Worm (Caenorhabditis elegans) whole organism, late embryonic: Measurements from ENCODE around the gene grsp-2.

Source experiments
- C08G9.2 ChIP-seq: sonication (generic microtip); optimal IDR thresholded peaks from 2 replicates; lab custom pipeline; 2016; ENCODE audit warnings: mild to moderate bottlenecking, missing genetic modification characterization, moderate library complexity, missing compliant biosample characterization
- F13H6.1 ChIP-seq: sonication (generic microtip); optimal IDR thresholded peaks from 2 replicates; lab custom pipeline; 2016; ENCODE audit warnings: missing genetic modification characterization, missing compliant biosample characterization
- K09A11.1 ChIP-seq: sonication (generic microtip); optimal IDR thresholded peaks from 2 replicates; lab custom pipeline; 2017; ENCODE audit warnings: antibody characterized with exemption, mild to moderate bottlenecking, missing genetic modification characterization, missing compliant biosample characterization; ENCODE audit not compliant: insufficient read depth
- T23F11.4 ChIP-seq: fragments of 200-800 bp; sonication (Bioruptor generic); optimal IDR thresholded peaks from 2 replicates; lab custom pipeline; 2018; ENCODE audit warnings: mild to moderate bottlenecking, missing genetic modification characterization, missing compliant biosample characterization
- ama-1 ChIP-seq: fragments of 150-350 bp; optimal IDR thresholded peaks from 2 replicates; lab custom pipeline; 2014
- ceh-14 ChIP-seq: sonication (generic microtip); optimal IDR thresholded peaks from 2 replicates; lab custom pipeline; 2016; ENCODE audit warnings: missing genotype, missing genetic modification characterization, missing compliant biosample characterization
- ceh-18 ChIP-seq: sonication (generic microtip); optimal IDR thresholded peaks from 2 replicates; lab custom pipeline; 2016; ENCODE audit warnings: missing genetic modification characterization, missing compliant biosample characterization
- ceh-2 ChIP-seq: sonication (generic microtip); optimal IDR thresholded peaks from 2 replicates; lab custom pipeline; 2016; ENCODE audit warnings: missing genotype, missing genetic modification characterization, missing compliant biosample characterization
- ceh-24 ChIP-seq: sonication (generic microtip); optimal IDR thresholded peaks from 2 replicates; lab custom pipeline; 2016; ENCODE audit warnings: mild to moderate bottlenecking, missing genetic modification characterization, missing compliant biosample characterization
- ceh-34 ChIP-seq: sonication (generic microtip); optimal IDR thresholded peaks from 2 replicates; lab custom pipeline; 2016; ENCODE audit warnings: mild to moderate bottlenecking, missing genetic modification characterization, missing compliant biosample characterization
- ceh-45 ChIP-seq: fragments of 200-800 bp; sonication (Bioruptor generic); IDR thresholded peaks from 2 replicates; pipeline ENCODE4 v1.3.6; 2022; ENCODE audit warnings: missing genetic modification reagents, missing genetic modification characterization, missing compliant biosample characterization
- ceh-48 ChIP-seq: sonication (generic microtip); optimal IDR thresholded peaks from 2 replicates; lab custom pipeline; 2016; ENCODE audit warnings: missing genetic modification characterization, inconsistent platforms, missing compliant biosample characterization
- ceh-6 ChIP-seq: fragments of 200-800 bp; sonication (Bioruptor generic); optimal IDR thresholded peaks from 2 replicates; lab custom pipeline; 2018; ENCODE audit warnings: mild to moderate bottlenecking, missing genetic modification characterization, missing compliant biosample characterization
- dmd-4 ChIP-seq: sonication (generic microtip); optimal IDR thresholded peaks from 2 replicates; lab custom pipeline; 2016; ENCODE audit warnings: borderline replicate concordance, missing genetic modification characterization, missing compliant biosample characterization
- dve-1 ChIP-seq: sonication (generic microtip); optimal IDR thresholded peaks from 2 replicates; lab custom pipeline; 2017; ENCODE audit warnings: antibody characterized with exemption, mild to moderate bottlenecking, missing genetic modification characterization, missing compliant biosample characterization
- elt-2 ChIP-seq: sonication (generic microtip); optimal IDR thresholded peaks from 2 replicates; lab custom pipeline; 2016; ENCODE audit warnings: missing genetic modification reagents, missing genetic modification characterization, missing compliant biosample characterization
- elt-4 ChIP-seq: sonication (generic microtip); optimal IDR thresholded peaks from 2 replicates; lab custom pipeline; 2016; ENCODE audit warnings: missing genetic modification characterization, missing compliant biosample characterization
- fax-1 ChIP-seq: sonication (generic microtip); optimal IDR thresholded peaks from 2 replicates; lab custom pipeline; 2016; ENCODE audit warnings: missing genotype, missing genetic modification characterization, missing compliant biosample characterization
- fkh-6 ChIP-seq: sonication (generic microtip); optimal IDR thresholded peaks from 2 replicates; lab custom pipeline; 2016; ENCODE audit warnings: missing genetic modification characterization, missing compliant biosample characterization
- gmeb-2 ChIP-seq: sonication (generic microtip); optimal IDR thresholded peaks from 2 replicates; lab custom pipeline; 2016; ENCODE audit warnings: missing genetic modification characterization, inconsistent platforms, missing compliant biosample characterization
- hlh-13 ChIP-seq: fragments of 200-800 bp; sonication (Bioruptor generic); optimal IDR thresholded peaks from 2 replicates; lab custom pipeline; 2018; ENCODE audit warnings: mild to moderate bottlenecking, missing genetic modification characterization, missing compliant biosample characterization
- hlh-6 ChIP-seq: sonication (generic microtip); optimal IDR thresholded peaks from 2 replicates; lab custom pipeline; 2016; ENCODE audit warnings: missing genotype, missing genetic modification characterization, missing compliant biosample characterization
- hlh-8 ChIP-seq: sonication (generic microtip); optimal IDR thresholded peaks from 2 replicates; lab custom pipeline; 2016; ENCODE audit warnings: missing genotype, missing genetic modification characterization, missing compliant biosample characterization
- lim-6 ChIP-seq: sonication (generic microtip); optimal IDR thresholded peaks from 2 replicates; lab custom pipeline; 2016; ENCODE audit warnings: missing genetic modification characterization, missing compliant biosample characterization
- madf-2 ChIP-seq: sonication (generic microtip); optimal IDR thresholded peaks from 2 replicates; lab custom pipeline; 2017; ENCODE audit warnings: missing genetic modification characterization, missing compliant biosample characterization
- pag-3 ChIP-seq: sonication (generic microtip); optimal IDR thresholded peaks from 2 replicates; lab custom pipeline; 2016; ENCODE audit warnings: missing compliant biosample characterization, missing genetic modification characterization, borderline replicate concordance
- pax-1 ChIP-seq: fragments of 150-350 bp; optimal IDR thresholded peaks from 2 replicates; lab custom pipeline; 2014; ENCODE audit warnings: missing biosample characterization, missing genetic modification characterization
- pha-2 ChIP-seq: sonication (generic microtip); optimal IDR thresholded peaks from 2 replicates; lab custom pipeline; 2017; ENCODE audit warnings: mild to moderate bottlenecking, missing genetic modification characterization, missing compliant biosample characterization
- sox-2 ChIP-seq: fragments of 200-800 bp; sonication (Bioruptor generic); IDR thresholded peaks from 2 replicates; pipeline ENCODE4 v1.3.6; 2022; ENCODE audit warnings: missing genetic modification reagents, missing genetic modification characterization, missing compliant biosample characterization
- syd-9 ChIP-seq: sonication (generic microtip); optimal IDR thresholded peaks from 2 replicates; lab custom pipeline; 2016; ENCODE audit warnings: mild to moderate bottlenecking, missing genetic modification characterization, moderate library complexity, missing compliant biosample characterization
- tbx-2 ChIP-seq: sonication (generic microtip); optimal IDR thresholded peaks from 2 replicates; lab custom pipeline; 2016; ENCODE audit warnings: missing genetic modification characterization, missing compliant biosample characterization
- tbx-7 ChIP-seq: sonication (generic microtip); optimal IDR thresholded peaks from 2 replicates; lab custom pipeline; 2016; ENCODE audit warnings: missing genotype, missing genetic modification characterization, missing compliant biosample characterization
- ttx-3 ChIP-seq: sonication (generic microtip); optimal IDR thresholded peaks from 2 replicates; lab custom pipeline; 2016; ENCODE audit warnings: missing genetic modification reagents, missing genetic modification characterization, missing compliant biosample characterization
- unc-42 ChIP-seq: sonication (generic microtip); optimal IDR thresholded peaks from 2 replicates; lab custom pipeline; 2016; ENCODE audit warnings: missing genotype, missing genetic modification characterization, missing compliant biosample characterization

The grsp-2 gene

DNA sequence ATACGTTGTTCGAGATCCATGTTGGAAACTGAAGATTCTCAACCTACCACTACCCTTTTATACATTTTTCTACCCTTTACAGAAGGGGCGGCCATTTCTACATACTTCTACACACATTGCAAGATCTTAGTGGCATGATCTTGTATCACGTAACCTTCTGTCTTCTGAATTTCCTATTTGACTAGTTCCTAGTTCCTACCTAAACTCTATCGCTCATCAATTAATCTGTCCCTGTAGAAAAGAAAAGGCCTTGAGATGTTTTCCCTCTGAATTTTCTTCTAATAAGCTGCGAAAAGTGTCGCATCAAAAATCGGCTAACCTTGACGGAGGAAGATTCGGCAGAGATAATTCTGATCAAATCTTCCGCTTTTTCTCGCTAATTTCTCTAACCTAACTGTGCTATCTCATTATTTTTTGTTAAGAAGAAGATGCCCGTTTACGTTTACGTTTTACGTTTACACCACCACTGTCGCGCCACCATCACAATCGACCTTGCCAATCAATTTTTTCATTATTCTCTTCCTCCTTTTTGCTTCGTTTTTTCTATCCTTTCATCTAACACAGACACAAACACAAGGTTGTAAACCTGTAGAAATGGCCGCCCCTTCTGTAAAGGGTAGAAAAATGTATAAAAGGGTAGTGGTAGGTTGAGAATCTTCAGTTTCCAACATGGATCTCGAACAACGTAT, 8.2 kb downstream of the grsp-2 start, which contains the start of the genes col-117 and col-3:
TSS of gene col-117 (minus strand) at position 51 of the 689 bp plus-strand sequence.
TSS of gene col-3 (plus strand) at position 639 of the 689 bp plus-strand sequence.
- TF ChIP-seq ceh-45 (GFP tag; lab: Robert Waterston, UW) = no peak
- TF ChIP-seq pha-2 (tag; lab: Kevin White, UChicago) = no peak
- TF ChIP-seq lim-6 = no peak
- TF ChIP-seq tbx-2 (tag; lab: Kevin White, UChicago) = no peak
- TF ChIP-seq fax-1 (tag; lab: Kevin White, UChicago) = no peak
- TF ChIP-seq hlh-8 (tag; lab: Kevin White, UChicago) = no peak
- no peak for TF ChIP-seq K09A11.1 (tag; lab: Kevin White, UChicago)
- no peak for TF ChIP-seq F13H6.1 (tag; lab: Kevin White, UChicago)
- TF ChIP-seq ama-1 = no peak
- TF ChIP-seq sox-2 (GFP tag; lab: Robert Waterston, UW) = no peak
- TF ChIP-seq ceh-34 (tag; lab: Kevin White, UChicago) = no peak
- TF ChIP-seq T23F11.4 (GFP tag; lab: Kevin White, UChicago) = no peak
- no peak for TF ChIP-seq hlh-13
- no peak for TF ChIP-seq elt-2 (tag; lab: Kevin White, UChicago)
- TF ChIP-seq ceh-18 (tag; lab: Kevin White, UChicago) = no peak
- no peak for TF ChIP-seq dmd-4 (tag; lab: Kevin White, UChicago)
- no peak for TF ChIP-seq hlh-6
- TF ChIP-seq unc-42 (tag; lab: Kevin White, UChicago) = no peak

DNA sequence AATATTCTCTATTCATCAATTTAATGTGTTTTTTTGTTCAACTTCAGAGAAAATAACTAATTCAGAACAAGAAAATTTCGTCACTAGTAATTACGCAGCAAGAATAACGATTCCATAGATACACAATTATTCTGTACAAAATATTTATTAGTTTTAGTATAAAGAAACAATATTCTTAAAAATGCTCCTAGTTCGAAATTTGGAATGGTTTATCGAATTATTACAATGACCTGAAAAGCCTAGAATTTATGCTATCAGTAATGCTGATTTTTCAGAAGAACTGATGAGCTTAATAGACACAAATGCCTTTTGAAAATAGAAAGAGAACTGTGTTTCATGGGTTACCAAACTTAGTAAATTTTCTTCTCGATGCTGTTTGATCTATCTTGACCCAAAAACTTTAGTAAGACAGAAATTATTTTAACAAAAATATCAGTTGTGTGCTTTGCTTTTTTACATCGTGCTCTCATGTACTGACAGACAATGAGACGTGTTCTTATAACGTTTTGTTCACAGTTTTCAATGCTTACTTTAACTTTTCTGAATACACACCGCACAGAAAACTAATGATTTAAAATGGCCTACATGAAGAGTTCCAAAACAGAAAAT, 10.0 kb downstream of the grsp-2 start:
- TF ChIP-seq ceh-14 (tag; lab: Kevin White, UChicago) (no peak), gmeb-2 (tag; lab: Kevin White, UChicago) (no peak), ceh-45 (GFP tag; lab: Robert Waterston, UW) (no peak), elt-4 (tag; lab: Kevin White, UChicago) (no peak), syd-9 (tag; lab: Kevin White, UChicago) (no peak), lim-6 (no peak), fkh-6 (tag; lab: Kevin White, UChicago) (no peak), elt-2 (tag; lab: Kevin White, UChicago) (no peak), pag-3 (tag; lab: Kevin White, UChicago) (no peak), dve-1 (no peak), ceh-2 (tag; lab: Kevin White, UChicago) (no peak), ceh-24 (tag; lab: Kevin White, UChicago) (no peak), madf-2 (tag; lab: Kevin White, UChicago) (no peak), C08G9.2 (no peak), tbx-7 (tag; lab: Kevin White, UChicago) (no peak), ceh-6 (GFP tag; lab: Kevin White, UChicago) (no peak)

DNA sequence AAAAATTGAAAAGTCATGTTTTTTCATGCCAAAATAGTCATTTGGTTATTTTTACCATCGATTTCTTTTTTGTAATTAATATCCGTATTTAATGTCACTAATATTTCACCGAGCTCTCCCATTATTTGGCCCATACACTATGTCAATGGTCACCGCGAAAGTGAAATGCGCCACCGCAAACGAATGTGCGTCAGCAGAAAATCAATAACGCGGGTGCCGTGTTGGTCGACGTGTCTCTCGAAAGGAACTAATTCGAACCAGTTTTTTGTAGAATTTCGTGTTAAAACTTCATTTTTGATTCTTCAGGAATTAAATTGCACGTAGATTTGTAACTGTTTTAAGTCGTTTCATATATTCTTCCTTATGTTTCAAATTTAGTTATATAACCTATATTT, 10.5 kb downstream of the grsp-2 start:
- TF ChIP-seq ttx-3 (tag; lab: Kevin White, UChicago) = no peak
- TF ChIP-seq elt-4 (tag; lab: Kevin White, UChicago) = no peak
- TF ChIP-seq ceh-48 (tag; lab: Kevin White, UChicago) = peak; percentile 88

DNA sequence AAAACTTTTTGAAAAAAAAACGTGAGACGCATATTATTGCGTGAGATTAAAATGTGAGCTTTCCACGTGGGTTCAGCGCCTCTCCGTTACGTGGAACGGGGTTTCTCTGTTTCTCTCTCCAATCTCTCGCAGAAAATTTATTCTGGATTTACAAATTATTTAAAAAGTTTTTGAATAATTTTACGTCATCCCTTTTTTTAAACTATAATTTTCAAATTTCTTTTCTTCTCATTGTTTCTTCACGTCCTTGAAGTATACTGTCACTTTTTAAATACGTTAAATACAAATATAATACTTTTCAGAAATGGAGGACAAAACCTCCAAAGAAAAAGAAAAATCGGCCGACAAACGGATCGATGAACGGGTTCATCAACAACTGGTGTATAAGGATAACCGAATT, 11.4 kb downstream of the grsp-2 start, which contains the start of gene T28C6.7:
TSS of gene T28C6.7 (plus strand) at position 301 of the 400 bp plus-strand sequence.
- TF ChIP-seq ama-1 (no peak), pax-1 (tag; lab: Kevin White, UChicago) (no peak), fax-1 (tag; lab: Kevin White, UChicago) (no peak)
- TF ChIP-seq, all 69 proteins: peak for 0
